Fruit fly (Drosophila melanogaster): ENCODE measurements around the gene Sgs7.

The Sgs7 gene

dm6 chr3L:11511243-11511642 lies 1.6 kb downstream of the Sgs7 start (continued):
- TF ChIP-seq CG14965 (GFP tag; optimal IDR thresholded peaks at IDR 0.05; ENCODE audit: borderline replicate concordance) (no peak), tap (tag; optimal IDR thresholded peaks at IDR 0.05) (no peak), CG15479 (GFP tag; optimal IDR thresholded peaks at IDR 0.05) (no peak), Six4 (GFP tag; optimal IDR thresholded peaks at IDR 0.05) (no peak), knrl (GFP tag; IDR thresholded peaks at IDR 0.05; ENCODE audit: partially characterized antibody) (0 out of 3 replicates have a peak, but pooled peaks have one; percentile 29), lilli (GFP tag; optimal IDR thresholded peaks at IDR 0.05) (no peak), CG18599 (GFP tag; optimal IDR thresholded peaks at IDR 0.05) (no peak), Spps (tag; optimal IDR thresholded peaks at IDR 0.05) (no peak), sug (tag; optimal IDR thresholded peaks at IDR 0.05) (peak; percentile 22), CG4424 (GFP tag; optimal IDR thresholded peaks at IDR 0.05) (no peak), pita (GFP tag; optimal IDR thresholded peaks at IDR 0.05) (peak; percentile 60), CG1529 (GFP tag; optimal IDR thresholded peaks at IDR 0.05) (no peak), CG6791 (GFP tag; IDR thresholded peaks at IDR 0.05; ENCODE audit: partially characterized antibody) (no peak), ind (GFP tag; optimal IDR thresholded peaks at IDR 0.05) (no peak), sim (GFP tag; IDR thresholded peaks at IDR 0.05) (no peak), HmgD (GFP tag; optimal IDR thresholded peaks at IDR 0.05) (no peak), slp2 (GFP tag; optimal IDR thresholded peaks at IDR 0.05) (no peak), Dref (GFP tag; IDR thresholded peaks at IDR 0.05) (no peak), CG8290 (GFP tag; optimal IDR thresholded peaks at IDR 0.05) (no peak), CG8290 (tag; optimal IDR thresholded peaks at IDR 0.05) (peak in 1 of 2 experiments; percentile 16), CG8089 (GFP tag; optimal IDR thresholded peaks at IDR 0.05) (no peak), NC2α (GFP tag; optimal IDR thresholded peaks at IDR 0.05) (no peak), CG2120 (GFP tag; optimal IDR thresholded peaks at IDR 0.05) (no peak), gfzf (GFP tag; optimal IDR thresholded peaks at IDR 0.05) (peak; percentile 33), MTF-1 (GFP tag; optimal IDR thresholded peaks at IDR 0.05; ENCODE audit: borderline replicate concordance) (no peak), CG8765 (GFP tag; IDR thresholded peaks at IDR 0.05) (no peak), Atf-2 (GFP tag; optimal IDR thresholded peaks at IDR 0.05) (no peak), corto (GFP tag; optimal IDR thresholded peaks at IDR 0.05) (no peak), sens (GFP tag) (no peak), CG4730 (GFP tag; IDR thresholded peaks at IDR 0.05) (no peak), CG11696 (GFP tag; IDR thresholded peaks at IDR 0.05) (no peak), Adf1 (GFP tag; IDR thresholded peaks at IDR 0.05) (no peak), toy (GFP tag; IDR thresholded peaks at IDR 0.05) (no peak), CG32532 (GFP tag; IDR thresholded peaks at IDR 0.05) (no peak), CG13287 (GFP tag; IDR thresholded peaks at IDR 0.05; ENCODE audit: partially characterized antibody) (peak; percentile 50), vvl (GFP tag; IDR thresholded peaks at IDR 0.05) (no peak), trem (tag; optimal IDR thresholded peaks at IDR 0.05) (no peak), dimm (GFP tag; IDR thresholded peaks at IDR 0.05) (no peak), MESR4 (GFP tag; optimal IDR thresholded peaks at IDR 0.05) (no peak), z (GFP tag; IDR thresholded peaks at IDR 0.05) (peak; percentile 81), CG1233 (GFP tag; optimal IDR thresholded peaks at IDR 0.05) (no peak), Ssrp (tag; optimal IDR thresholded peaks at IDR 0.05) (no peak), CG32767 (GFP tag; IDR thresholded peaks at IDR 0.05) (no peak), tin (GFP tag; optimal IDR thresholded peaks at IDR 0.05) (no peak), tup (GFP tag; optimal IDR thresholded peaks at IDR 0.05) (no peak), gro (GFP tag; optimal IDR thresholded peaks at IDR 0.05) (no peak), CG17361 (GFP tag; IDR thresholded peaks at IDR 0.05) (peak; percentile 33; the same call in 1 of the 3 replicates), CG10321 (GFP tag; IDR thresholded peaks at IDR 0.05) (no peak), CG10565 (GFP tag; optimal IDR thresholded peaks at IDR 0.05) (no peak), yki (optimal IDR thresholded peaks at IDR 0.05) (no peak), pan (optimal IDR thresholded peaks at IDR 0.05) (no peak), pan (GFP tag; optimal IDR thresholded peaks at IDR 0.05 in 1 of 2, IDR thresholded peaks at IDR 0.05 in 1 of 2) (no peak), vnd (GFP tag; IDR thresholded peaks at IDR 0.05; ENCODE audit: partially characterized antibody) (no peak)
